Worm (Caenorhabditis elegans): ENCODE data around the gene gcy-18.

DNA sequence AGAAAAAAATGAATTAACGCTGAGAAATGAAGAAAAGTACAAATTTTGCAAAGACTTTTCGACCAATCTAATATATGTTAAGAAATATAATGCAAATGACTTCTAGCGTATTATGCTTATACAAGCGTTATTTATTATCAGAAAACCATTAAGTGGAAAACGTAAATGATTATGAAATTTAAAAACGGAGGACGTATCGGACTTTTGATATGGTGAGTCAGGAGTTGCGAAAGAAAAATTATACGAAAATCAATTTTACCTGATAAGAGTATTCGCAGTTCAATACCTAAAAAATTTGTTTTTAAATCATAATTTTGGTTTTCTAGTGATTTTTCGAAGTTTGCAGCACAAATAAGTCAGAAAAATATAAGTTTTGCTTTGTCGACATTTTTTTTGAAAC, 16.7 kb downstream of the gcy-18 start:
- no peak for TF ChIP-seq aly-1 (tag; optimal IDR thresholded peaks at IDR 0.05)
- TF ChIP-seq hmg-4 (GFP tag; optimal IDR thresholded peaks at IDR 0.05) = no peak
- TF ChIP-seq ama-1 (optimal IDR thresholded peaks at IDR 0.05) = no peak
- TF ChIP-seq ets-7 (tag; optimal IDR thresholded peaks at IDR 0.05) = no peak
- TF ChIP-seq flt-1 (GFP tag; IDR thresholded peaks at IDR 0.05) = no peak
- TF ChIP-seq tbx-11 (GFP tag; IDR thresholded peaks at IDR 0.05) = no peak
- TF ChIP-seq B0310.2 (tag; optimal IDR thresholded peaks at IDR 0.05) = no peak
- TF ChIP-seq hnd-1 (tag; optimal IDR thresholded peaks at IDR 0.05) = no peak
- TF ChIP-seq ceh-36 (tag; optimal IDR thresholded peaks at IDR 0.05) = no peak
- TF ChIP-seq tbx-37 (GFP tag; conservative IDR thresholded peaks at IDR 0.05) = no peak
- no peak for TF ChIP-seq tra-4 (tag; optimal IDR thresholded peaks at IDR 0.05)
